Fruit fly (Drosophila melanogaster) Kc167 (cell line): ENCODE data around the gene Shawn.

Experiments
- Sin3A ChIP-seq: fragments of >200 bp; optimal IDR thresholded peaks from 2 replicates; lab custom pipeline; 2018; ENCODE audit warnings: missing external identifiers
- insv ChIP-seq: fragments of >200 bp; optimal IDR thresholded peaks from 3 replicates; lab custom pipeline; 2018; ENCODE audit warnings: missing external identifiers
- psq ChIP-seq: fragments of >200 bp; optimal IDR thresholded peaks from 2 replicates; lab custom pipeline; 2017; ENCODE audit warnings: missing external identifiers
- ttk ChIP-seq: sonication (Bioruptor generic); optimal IDR thresholded peaks from 2 replicates; lab custom pipeline; 2017; ENCODE audit warnings: missing external identifiers

DNA sequence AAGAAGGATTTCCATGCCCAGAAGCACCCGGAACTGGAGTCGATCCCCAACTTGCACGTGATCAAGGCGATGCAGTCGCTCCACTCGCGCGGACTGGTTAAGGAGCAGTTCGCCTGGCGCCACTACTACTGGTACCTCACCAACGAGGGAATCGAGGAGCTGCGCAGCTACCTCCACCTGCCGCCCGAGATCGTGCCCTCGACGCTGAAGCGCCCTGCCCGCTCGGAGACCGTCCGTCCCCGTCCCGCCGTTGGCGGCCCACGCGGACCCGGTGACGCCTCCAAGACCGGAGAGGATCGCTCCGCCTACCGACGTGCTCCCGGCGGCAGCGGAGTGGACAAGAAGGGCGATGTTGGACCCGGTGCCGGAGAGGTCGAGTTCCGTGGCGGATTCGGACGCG lies 12.8 kb upstream of the Shawn start:
- TF ChIP-seq Sin3A (lab: Kevin White, UChicago): no peak
- no peak for TF ChIP-seq insv (lab: Kevin White, UChicago)
- no peak for TF ChIP-seq psq (lab: Kevin White, UChicago)
- no peak for TF ChIP-seq ttk (lab: Kevin White, UChicago)
